Worm (Caenorhabditis elegans) whole organism, midembryonic: ENCODE data around the gene dct-6.

Experiments
- T22C8.4 ChIP-seq: fragments of 200-800 bp; sonication (Bioruptor generic); IDR thresholded peaks from 2 replicates; pipeline ENCODE4 v1.3.6; 2022; ENCODE audit warnings: missing genetic modification characterization, missing compliant biosample characterization
- cog-1 ChIP-seq: sonication (generic microtip); optimal IDR thresholded peaks from 2 replicates; lab custom pipeline; 2016; ENCODE audit warnings: missing genetic modification characterization, missing compliant biosample characterization
- flt-1 ChIP-seq: fragments of 200-800 bp; sonication (Bioruptor generic); IDR thresholded peaks from 2 replicates; pipeline ENCODE4 v1.3.6; 2022; ENCODE audit warnings: missing genetic modification characterization, missing compliant biosample characterization
- klf-2 ChIP-seq: fragments of 200-800 bp; sonication (Bioruptor generic); conservative IDR thresholded peaks from 2 replicates; pipeline ENCODE4 v1.3.6; 2022; ENCODE audit warnings: missing genetic modification reagents, missing genetic modification characterization, missing compliant biosample characterization
- med-1 ChIP-seq: sonication (generic microtip); optimal IDR thresholded peaks from 2 replicates; lab custom pipeline; 2017; ENCODE audit warnings: missing genetic modification characterization, mild to moderate bottlenecking, missing compliant biosample characterization, antibody characterized with exemption, missing genetic modification reagents; ENCODE audit not compliant: insufficient read depth
- ref-1 ChIP-seq: fragments of 200-800 bp; sonication (Bioruptor generic); conservative IDR thresholded peaks from 2 replicates; pipeline ENCODE4 v1.3.6; 2022; ENCODE audit warnings: missing genetic modification reagents, missing genetic modification characterization, missing compliant biosample characterization
- tab-1 ChIP-seq: fragments of 200-800 bp; sonication (Bioruptor generic); IDR thresholded peaks from 2 replicates; pipeline ENCODE4 v1.3.6; 2022; ENCODE audit warnings: missing genetic modification characterization, missing compliant biosample characterization
- ztf-23 ChIP-seq: fragments of 200-800 bp; sonication (Bioruptor generic); IDR thresholded peaks from 2 replicates; pipeline ENCODE4 v1.3.6; 2022; ENCODE audit warnings: missing genetic modification reagents, missing genetic modification characterization, missing compliant biosample characterization
- ztf-29 ChIP-seq: fragments of 200-800 bp; sonication (Bioruptor generic); IDR thresholded peaks from 2 replicates; pipeline ENCODE4 v1.3.6; 2022; ENCODE audit warnings: missing genetic modification reagents, missing genetic modification characterization, missing compliant biosample characterization

The dct-6 gene

ce11 chrIII:5965839-5966463 lies at the start of gene dct-6:
TSS of gene dct-6 (plus strand) at chrIII:5966413.
- TF ChIP-seq T22C8.4 (GFP tag; lab: Robert Waterston, UW) (no peak), ztf-23 (GFP tag; lab: Robert Waterston, UW) (no peak), tab-1 (GFP tag; lab: Robert Waterston, UW) (no peak), med-1 (GFP tag; lab: Kevin White, UChicago) (no peak), ref-1 (no peak), cog-1 (no peak), flt-1 (GFP tag; lab: Robert Waterston, UW) (no peak), klf-2 (GFP tag; lab: Robert Waterston, UW) (no peak), ztf-29 (GFP tag; lab: Robert Waterston, UW) (no peak)

- no peak for TF ChIP-seq flt-1 (GFP tag; lab: Robert Waterston, UW)
- TF ChIP-seq ztf-23 (GFP tag; lab: Robert Waterston, UW): no peak
- no peak for TF ChIP-seq T22C8.4 (GFP tag; lab: Robert Waterston, UW)
- TF ChIP-seq cog-1: no peak
- TF ChIP-seq med-1 (GFP tag; lab: Kevin White, UChicago): no peak
- TF ChIP-seq ref-1: no peak
- no peak for TF ChIP-seq ztf-29 (GFP tag; lab: Robert Waterston, UW)
- TF ChIP-seq klf-2 (GFP tag; lab: Robert Waterston, UW): no peak
- no peak for TF ChIP-seq tab-1 (GFP tag; lab: Robert Waterston, UW)
Observed at ce11 chrIII:5917365-5917958, 48.8 kb upstream of the dct-6 start.

ce11 chrIII:5919799-5920387 lies 46.3 kb upstream of the dct-6 start, which contains the start of the genes tdo-2 and C28H8.2:
TSS of gene tdo-2 (minus strand) at chrIII:5919955.
TSS of gene C28H8.2 (plus strand) at chrIII:5920322.
- TF ChIP-seq ztf-29 (GFP tag; lab: Robert Waterston, UW) (no peak), cog-1 (no peak), T22C8.4 (GFP tag; lab: Robert Waterston, UW) (no peak), ztf-23 (GFP tag; lab: Robert Waterston, UW) (no peak), ref-1 (no peak), klf-2 (GFP tag; lab: Robert Waterston, UW) (no peak), flt-1 (GFP tag; lab: Robert Waterston, UW) (no peak), med-1 (GFP tag; lab: Kevin White, UChicago) (no peak), tab-1 (GFP tag; lab: Robert Waterston, UW) (no peak)

- TF ChIP-seq T22C8.4 (GFP tag; lab: Robert Waterston, UW) (no peak), flt-1 (GFP tag; lab: Robert Waterston, UW) (no peak), ref-1 (no peak), med-1 (GFP tag; lab: Kevin White, UChicago) (no peak), tab-1 (GFP tag; lab: Robert Waterston, UW) (no peak), klf-2 (GFP tag; lab: Robert Waterston, UW) (no peak), ztf-29 (GFP tag; lab: Robert Waterston, UW) (no peak), ztf-23 (GFP tag; lab: Robert Waterston, UW) (no peak), cog-1 (no peak)
Observed at ce11 chrIII:5921067-5921678, 45.0 kb upstream of the dct-6 start.

ce11 chrIII:5922236-5922635 lies 44.0 kb upstream of the dct-6 start:
- TF ChIP-seq ztf-23 (GFP tag; lab: Robert Waterston, UW): no peak
- TF ChIP-seq ref-1: no peak
- no peak for TF ChIP-seq cog-1
- TF ChIP-seq klf-2 (GFP tag; lab: Robert Waterston, UW): no peak
- no peak for TF ChIP-seq flt-1 (GFP tag; lab: Robert Waterston, UW)
- no peak for TF ChIP-seq med-1 (GFP tag; lab: Kevin White, UChicago)
- no peak for TF ChIP-seq ztf-29 (GFP tag; lab: Robert Waterston, UW)
- no peak for TF ChIP-seq tab-1 (GFP tag; lab: Robert Waterston, UW)
- TF ChIP-seq T22C8.4 (GFP tag; lab: Robert Waterston, UW): no peak

ce11 chrIII:5925724-5926123 lies 40.5 kb upstream of the dct-6 start, which contains the start of the genes dnc-2 and bcl-7:
TSS of gene dnc-2 (minus strand) at chrIII:5925756.
TSS of gene bcl-7 (plus strand) at chrIII:5926086.
- TF ChIP-seq cog-1 (no peak), klf-2 (GFP tag; lab: Robert Waterston, UW) (no peak), tab-1 (GFP tag; lab: Robert Waterston, UW) (no peak), med-1 (GFP tag; lab: Kevin White, UChicago) (no peak), flt-1 (GFP tag; lab: Robert Waterston, UW) (no peak), ztf-23 (GFP tag; lab: Robert Waterston, UW) (no peak), ztf-29 (GFP tag; lab: Robert Waterston, UW) (no peak), T22C8.4 (GFP tag; lab: Robert Waterston, UW) (no peak), ref-1 (no peak)

- no peak for TF ChIP-seq flt-1 (GFP tag; lab: Robert Waterston, UW)
- no peak for TF ChIP-seq tab-1 (GFP tag; lab: Robert Waterston, UW)
- no peak for TF ChIP-seq med-1 (GFP tag; lab: Kevin White, UChicago)
- no peak for TF ChIP-seq ztf-29 (GFP tag; lab: Robert Waterston, UW)
- TF ChIP-seq cog-1: no peak
- no peak for TF ChIP-seq ref-1
- no peak for TF ChIP-seq ztf-23 (GFP tag; lab: Robert Waterston, UW)
- TF ChIP-seq klf-2 (GFP tag; lab: Robert Waterston, UW): no peak
- TF ChIP-seq T22C8.4 (GFP tag; lab: Robert Waterston, UW): no peak
Observed at ce11 chrIII:5930659-5931058, 35.6 kb upstream of the dct-6 start.

- TF ChIP-seq T22C8.4 (GFP tag; lab: Robert Waterston, UW) (no peak), ztf-23 (GFP tag; lab: Robert Waterston, UW) (no peak), tab-1 (GFP tag; lab: Robert Waterston, UW) (0 out of 2 replicates have a peak, but pooled peaks have one; percentile 23)
Observed at ce11 chrIII:5931433-5931994, 34.7 kb upstream of the dct-6 start, which contains the start of gene EGAP1.5. TSS of gene EGAP1.5 (plus strand) at chrIII:5931721.
